Worm (Caenorhabditis elegans) whole organism, late embryonic: ENCODE measurements around the gene sdz-28.

Source experiments
- ama-1 ChIP-seq: fragments of 150-350 bp; optimal IDR thresholded peaks from 2 replicates; lab custom pipeline; 2014
- ceh-18 ChIP-seq: sonication (generic microtip); optimal IDR thresholded peaks from 2 replicates; lab custom pipeline; 2016; ENCODE audit warnings: missing genetic modification characterization, missing compliant biosample characterization
- ceh-31 ChIP-seq: sonication (generic microtip); optimal IDR thresholded peaks from 2 replicates; lab custom pipeline; 2016; ENCODE audit warnings: missing genetic modification characterization, missing compliant biosample characterization
- fkh-10 ChIP-seq: fragments of 150-350 bp; optimal IDR thresholded peaks from 2 replicates; lab custom pipeline; 2014; ENCODE audit warnings: missing biosample characterization, missing genetic modification reagents, missing genetic modification characterization
- pag-3 ChIP-seq: sonication (generic microtip); optimal IDR thresholded peaks from 2 replicates; lab custom pipeline; 2016; ENCODE audit warnings: missing compliant biosample characterization, missing genetic modification characterization, borderline replicate concordance
- pha-2 ChIP-seq: sonication (generic microtip); optimal IDR thresholded peaks from 2 replicates; lab custom pipeline; 2017; ENCODE audit warnings: mild to moderate bottlenecking, missing genetic modification characterization, missing compliant biosample characterization
- pros-1 ChIP-seq: fragments of 150-350 bp; optimal IDR thresholded peaks from 2 replicates; lab custom pipeline; 2014; ENCODE audit warnings: missing biosample characterization, missing genetic modification reagents, missing genetic modification characterization
- rnt-1 ChIP-seq: sonication (generic microtip); optimal IDR thresholded peaks from 2 replicates; lab custom pipeline; 2016; ENCODE audit warnings: missing genetic modification characterization, missing compliant biosample characterization
- sox-2 ChIP-seq: fragments of 200-800 bp; sonication (Bioruptor generic); IDR thresholded peaks from 2 replicates; pipeline ENCODE4 v1.3.6; 2022; ENCODE audit warnings: missing genetic modification reagents, missing genetic modification characterization, missing compliant biosample characterization
- sox-4 ChIP-seq: sonication (generic microtip); optimal IDR thresholded peaks from 2 replicates; lab custom pipeline; 2017; ENCODE audit warnings: mild to moderate bottlenecking, missing genetic modification characterization, inconsistent platforms, missing compliant biosample characterization
- tbx-2 ChIP-seq: sonication (generic microtip); optimal IDR thresholded peaks from 2 replicates; lab custom pipeline; 2016; ENCODE audit warnings: missing genetic modification characterization, missing compliant biosample characterization
- tbx-7 ChIP-seq: sonication (generic microtip); optimal IDR thresholded peaks from 2 replicates; lab custom pipeline; 2016; ENCODE audit warnings: missing genotype, missing genetic modification characterization, missing compliant biosample characterization

DNA sequence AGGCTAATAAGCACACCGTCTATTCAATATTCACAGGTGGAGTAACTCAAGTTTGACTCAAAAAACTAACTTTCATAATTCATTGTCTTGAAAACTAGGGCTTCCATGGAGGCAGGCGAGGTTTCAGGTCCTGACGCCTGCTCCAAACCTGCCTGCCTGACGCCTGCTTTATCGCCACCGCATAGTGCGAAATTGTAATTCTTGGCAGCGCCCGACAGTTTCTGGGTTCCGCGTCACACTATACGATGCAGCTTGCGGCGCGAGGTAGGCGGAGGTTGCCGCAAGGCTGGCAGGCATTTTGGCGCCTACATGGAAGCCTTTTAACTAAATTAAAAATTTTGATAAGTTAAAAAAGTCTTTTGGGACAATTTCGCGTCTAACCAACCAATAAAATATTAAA is 43.7 kb upstream of the sdz-28 start:
- TF ChIP-seq pha-2 (tag; lab: Kevin White, UChicago) = no peak
- no peak for TF ChIP-seq sox-4 (tag; lab: Kevin White, UChicago)
- TF ChIP-seq rnt-1 = no peak
- TF ChIP-seq fkh-10 (GFP tag; lab: Kevin White, UChicago) = no peak
- TF ChIP-seq pros-1 (tag; lab: Kevin White, UChicago) = no peak
- TF ChIP-seq tbx-7 (tag; lab: Kevin White, UChicago) = no peak
- TF ChIP-seq sox-2 = no peak
- TF ChIP-seq pag-3 (tag; lab: Kevin White, UChicago) = no peak
- no peak for TF ChIP-seq ceh-18
- TF ChIP-seq tbx-2 (tag; lab: Kevin White, UChicago) = no peak
- TF ChIP-seq ceh-31 (tag; lab: Kevin White, UChicago) = no peak
- no peak for TF ChIP-seq ama-1 (lab: Kevin White, UChicago)
